Fruit fly (Drosophila melanogaster) whole organism, embryonic: Measurements from ENCODE around the gene CG45061.

Source experiments
- Abd-B ChIP-seq: fragments of 200-800 bp; sonication (Bioruptor generic); optimal IDR thresholded peaks from 2 replicates; lab custom pipeline; 2018; ENCODE audit warnings: missing biosample characterization, mild to moderate bottlenecking, missing genetic modification characterization, moderate library complexity
- Atf6 ChIP-seq: fragments of 200-800 bp; sonication (Bioruptor generic); IDR thresholded peaks from 2 replicates; pipeline ENCODE4 v1.3.6; 2022; ENCODE audit warnings: missing biosample characterization, missing genetic modification characterization
- BEAF-32 ChIP-seq: fragments of 200-800 bp; sonication (Bioruptor generic); optimal IDR thresholded peaks from 3 replicates; lab custom pipeline; 2017; ENCODE audit warnings: missing biosample characterization, missing genetic modification characterization, mild to moderate bottlenecking, moderate library complexity, missing genetic modification reagents
- C15 ChIP-seq: fragments of 200-800 bp; sonication (Bioruptor generic); IDR thresholded peaks from 3 replicates; pipeline ENCODE4 v1.3.6; 2022; ENCODE audit warnings: missing biosample characterization, missing genetic modification characterization
- CG10209 ChIP-seq: fragments of 200-800 bp; sonication (Bioruptor generic); optimal IDR thresholded peaks from 3 replicates; lab custom pipeline; 2017; ENCODE audit warnings: missing biosample characterization, mild to moderate bottlenecking, missing genetic modification characterization, missing genetic modification reagents
- CG10274 ChIP-seq: fragments of 200-800 bp; sonication (Bioruptor generic); optimal IDR thresholded peaks from 3 replicates; lab custom pipeline; 2017; ENCODE audit warnings: missing biosample characterization, mild to moderate bottlenecking, missing genetic modification characterization
- CG10979 ChIP-seq: fragments of 200-800 bp; sonication (Bioruptor generic); optimal IDR thresholded peaks from 2 replicates; lab custom pipeline; 2018; ENCODE audit warnings: missing biosample characterization, mild to moderate bottlenecking, missing genetic modification characterization, moderate library complexity
- CG11456 ChIP-seq: fragments of 200-800 bp; sonication (Bioruptor generic); IDR thresholded peaks from 3 replicates; pipeline ENCODE4 v1.3.6; 2022; ENCODE audit warnings: missing biosample characterization, missing genetic modification characterization
- CG12104 ChIP-seq: fragments of 200-800 bp; sonication (Bioruptor generic); optimal IDR thresholded peaks from 3 replicates; lab custom pipeline; 2016; ENCODE audit warnings: missing biosample characterization, missing genetic modification characterization
- CG1233 ChIP-seq: fragments of 200-800 bp; sonication (Bioruptor generic); optimal IDR thresholded peaks from 4 replicates; lab custom pipeline; 2018; ENCODE audit warnings: missing biosample characterization, mild to moderate bottlenecking, missing genetic modification characterization
- CG12659 ChIP-seq: fragments of 200-800 bp; sonication (Bioruptor generic); optimal IDR thresholded peaks from 3 replicates; lab custom pipeline; 2017; ENCODE audit warnings: mild to moderate bottlenecking, missing biosample characterization, missing genetic modification reagents, missing genetic modification characterization
- CG13287 ChIP-seq: fragments of 200-800 bp; sonication (Bioruptor generic); IDR thresholded peaks from 2 replicates; pipeline ENCODE4 v1.3.6; 2022; ENCODE audit warnings: missing biosample characterization, missing genetic modification characterization; ENCODE audit not compliant: partially characterized antibody
- CG15011 ChIP-seq: fragments of 200-800 bp; sonication (Bioruptor generic); optimal IDR thresholded peaks from 3 replicates; lab custom pipeline; 2018; ENCODE audit warnings: missing biosample characterization, mild to moderate bottlenecking, missing genetic modification characterization
- CG15601 ChIP-seq: fragments of 200-800 bp; sonication (Bioruptor generic); optimal IDR thresholded peaks from 3 replicates; lab custom pipeline; 2019; ENCODE audit warnings: missing biosample characterization, mild to moderate bottlenecking, missing genetic modification characterization, moderate library complexity
- CG1792 ChIP-seq: fragments of 200-800 bp; sonication (Bioruptor generic); optimal IDR thresholded peaks from 2 replicates; lab custom pipeline; 2016; ENCODE audit warnings: missing biosample characterization, missing genetic modification characterization
- CG2116 ChIP-seq: fragments of 200-800 bp; sonication (Bioruptor generic); optimal IDR thresholded peaks from 3 replicates; lab custom pipeline; 2018; ENCODE audit warnings: missing biosample characterization, mild to moderate bottlenecking, missing genetic modification characterization
- CG2678 ChIP-seq: fragments of 200-800 bp; sonication (Bioruptor generic); optimal IDR thresholded peaks from 3 replicates; lab custom pipeline; 2019; ENCODE audit warnings: missing biosample characterization, mild to moderate bottlenecking, missing genetic modification characterization, moderate library complexity
- CG33557 ChIP-seq: fragments of 200-800 bp; sonication (Bioruptor generic); optimal IDR thresholded peaks from 2 replicates; lab custom pipeline; 2019; ENCODE audit warnings: missing biosample characterization, mild to moderate bottlenecking, missing genetic modification characterization, moderate library complexity
- CG42726 ChIP-seq: fragments of 200-800 bp; sonication (Bioruptor generic); IDR thresholded peaks from 2 replicates; pipeline ENCODE4 v1.3.6; 2022; ENCODE audit warnings: missing biosample characterization, missing genetic modification characterization; ENCODE audit not compliant: partially characterized antibody
- CG4282 ChIP-seq: fragments of 200-800 bp; sonication (Bioruptor generic); optimal IDR thresholded peaks from 2 replicates; lab custom pipeline; 2016; ENCODE audit warnings: missing biosample characterization, missing genetic modification characterization
- CG5180 ChIP-seq: fragments of 200-800 bp; sonication (Bioruptor generic); optimal IDR thresholded peaks from 3 replicates; lab custom pipeline; 2017; ENCODE audit warnings: missing biosample characterization, missing genetic modification characterization, mild to moderate bottlenecking, moderate library complexity, missing genetic modification reagents
- CG6689 ChIP-seq: fragments of 200-800 bp; sonication (Bioruptor generic); IDR thresholded peaks from 2 replicates; pipeline ENCODE4 v1.3.6; 2022; ENCODE audit warnings: missing biosample characterization, missing genetic modification characterization
- CG7745 ChIP-seq: fragments of 200-800 bp; sonication (Bioruptor generic); optimal IDR thresholded peaks from 2 replicates; lab custom pipeline; 2018; ENCODE audit warnings: missing biosample characterization, mild to moderate bottlenecking, missing genetic modification characterization, moderate library complexity
- E2f2 ChIP-seq: fragments of 200-800 bp; sonication (Bioruptor generic); IDR thresholded peaks from 2 replicates; pipeline ENCODE4 v1.3.6; 2022; ENCODE audit warnings: missing biosample characterization, missing genetic modification characterization
- HHEX ChIP-seq: fragments of 200-800 bp; sonication (Bioruptor generic); optimal IDR thresholded peaks from 3 replicates; lab custom pipeline; 2017; ENCODE audit warnings: missing biosample characterization, mild to moderate bottlenecking, missing genetic modification characterization, missing genetic modification reagents
- HLH3B ChIP-seq: fragments of 200-800 bp; sonication (Bioruptor generic); IDR thresholded peaks from 2 replicates; pipeline ENCODE4 v1.3.6; 2022; ENCODE audit warnings: missing biosample characterization, missing genetic modification characterization
- HLH4C ChIP-seq: fragments of 200-800 bp; sonication (Bioruptor generic); IDR thresholded peaks from 3 replicates; pipeline ENCODE4 v1.3.6; 2022; ENCODE audit warnings: missing biosample characterization, missing genetic modification characterization; ENCODE audit not compliant: partially characterized antibody
- Hr3 ChIP-seq: fragments of 200-800 bp; sonication (Bioruptor generic); optimal IDR thresholded peaks from 3 replicates; lab custom pipeline; 2016; ENCODE audit warnings: missing biosample characterization, missing genetic modification characterization
- Ravus ChIP-seq: fragments of 200-800 bp; sonication (Bioruptor generic); IDR thresholded peaks from 2 replicates; pipeline ENCODE4 v1.3.6; 2022; ENCODE audit warnings: missing biosample characterization, missing genetic modification characterization
- Rfx ChIP-seq: fragments of 200-800 bp; sonication (Bioruptor generic); IDR thresholded peaks from 2 replicates; pipeline ENCODE4 v1.3.6; 2022; ENCODE audit warnings: missing biosample characterization, missing genetic modification characterization
- Sox102F ChIP-seq: fragments of 200-800 bp; sonication (Bioruptor generic); optimal IDR thresholded peaks from 2 replicates; lab custom pipeline; 2018; ENCODE audit warnings: missing biosample characterization, mild to moderate bottlenecking, missing genetic modification characterization, moderate library complexity
- Xrp1 ChIP-seq: fragments of 200-800 bp; sonication (Bioruptor generic); IDR thresholded peaks from 2 replicates; pipeline ENCODE4 v1.3.6; 2022; ENCODE audit warnings: missing biosample characterization, missing genetic modification characterization
- abd-A ChIP-seq: fragments of 200-800 bp; sonication (Bioruptor generic); optimal IDR thresholded peaks from 3 replicates; lab custom pipeline; 2019; ENCODE audit warnings: missing biosample characterization, mild to moderate bottlenecking, missing genetic modification characterization, moderate library complexity
- aop ChIP-seq: fragments of 200-800 bp; sonication (Bioruptor generic); IDR thresholded peaks from 2 replicates; pipeline ENCODE4 v1.3.6; 2022; ENCODE audit warnings: missing biosample characterization, missing genetic modification characterization
- bcd ChIP-seq: fragments of 200-800 bp; sonication (Bioruptor generic); optimal IDR thresholded peaks from 2 replicates; lab custom pipeline; 2017; ENCODE audit warnings: missing biosample characterization, mild to moderate bottlenecking, missing genetic modification characterization
- chinmo ChIP-seq: fragments of 200-800 bp; sonication (Bioruptor generic); IDR thresholded peaks from 4 replicates; pipeline ENCODE4 v1.3.6; 2022; ENCODE audit warnings: missing biosample characterization, missing genetic modification characterization; ENCODE audit not compliant: partially characterized antibody
- crol ChIP-seq: fragments of 200-800 bp; sonication (Bioruptor generic); IDR thresholded peaks from 2 replicates; pipeline ENCODE4 v1.3.6; 2022; ENCODE audit warnings: missing biosample characterization, missing genetic modification characterization
- disco-r ChIP-seq: fragments of 200-800 bp; sonication (Bioruptor generic); optimal IDR thresholded peaks from 2 replicates; lab custom pipeline; 2016; ENCODE audit warnings: missing biosample characterization, missing genetic modification characterization
- dysf ChIP-seq: fragments of 200-800 bp; sonication (Bioruptor generic); IDR thresholded peaks from 3 replicates; pipeline ENCODE4 v1.3.6; 2022; ENCODE audit warnings: missing biosample characterization, missing genetic modification characterization
- fd102C ChIP-seq: fragments of 200-800 bp; sonication (Bioruptor generic); optimal IDR thresholded peaks from 2 replicates; lab custom pipeline; 2018; ENCODE audit warnings: missing biosample characterization, mild to moderate bottlenecking, missing genetic modification characterization, moderate library complexity
- gcm2 ChIP-seq: fragments of 200-800 bp; sonication (Bioruptor generic); optimal IDR thresholded peaks from 2 replicates; lab custom pipeline; 2016; ENCODE audit warnings: missing biosample characterization, missing genetic modification characterization
- ham ChIP-seq: fragments of 200-800 bp; sonication (Bioruptor generic); IDR thresholded peaks from 2 replicates; pipeline ENCODE4 v1.3.6; 2022; ENCODE audit warnings: missing biosample characterization, missing genetic modification characterization
- inv ChIP-seq: fragments of 200-800 bp; sonication (Bioruptor generic); IDR thresholded peaks from 2 replicates; pipeline ENCODE4 v1.3.6; 2022; ENCODE audit warnings: missing biosample characterization, missing genetic modification characterization; ENCODE audit not compliant: partially characterized antibody
- lab ChIP-seq: fragments of 200-800 bp; sonication (Bioruptor generic); optimal IDR thresholded peaks from 3 replicates; lab custom pipeline; 2017; ENCODE audit warnings: missing biosample characterization, missing genetic modification characterization, mild to moderate bottlenecking, moderate library complexity, missing genetic modification reagents
- pb ChIP-seq: fragments of 200-800 bp; sonication (Bioruptor generic); optimal IDR thresholded peaks from 3 replicates; lab custom pipeline; 2016; ENCODE audit warnings: missing biosample characterization, missing genetic modification characterization
- pnt ChIP-seq: fragments of 200-800 bp; sonication (Bioruptor generic); optimal IDR thresholded peaks from 3 replicates; lab custom pipeline; 2016; ENCODE audit warnings: missing biosample characterization, missing genetic modification characterization
- row ChIP-seq: fragments of 200-800 bp; sonication (Bioruptor generic); IDR thresholded peaks from 3 replicates; pipeline ENCODE4 v1.3.6; 2022; ENCODE audit warnings: missing biosample characterization, missing genetic modification characterization
- slp2 ChIP-seq: fragments of 200-800 bp; sonication (Bioruptor generic); optimal IDR thresholded peaks from 2 replicates; lab custom pipeline; 2016; ENCODE audit warnings: missing biosample characterization, missing genetic modification characterization
- unc-4 ChIP-seq: fragments of 200-800 bp; sonication (Bioruptor generic); IDR thresholded peaks from 2 replicates; pipeline ENCODE4 v1.3.6; 2022; ENCODE audit warnings: missing biosample characterization, missing genetic modification characterization; ENCODE audit not compliant: partially characterized antibody
- unpg ChIP-seq: fragments of 200-800 bp; sonication (Bioruptor generic); optimal IDR thresholded peaks from 3 replicates; lab custom pipeline; 2018; ENCODE audit warnings: missing biosample characterization, mild to moderate bottlenecking, missing genetic modification characterization, moderate library complexity

Gene CG45061

dm6 chrX:9892834-9893233 lies 21.3 kb upstream of the CG45061 start (continued):
- TF ChIP-seq disco-r (GFP tag; lab: Kevin White, UChicago) (no peak), gcm2 (no peak), CG6689 (GFP tag; lab: Robert Waterston, UW) (peak; percentile 60), Rfx (peak; percentile 51; the same call in 1 of the 2 replicates), CG13287 (no peak), row (GFP tag; lab: Robert Waterston, UW) (peak; percentile 65), Atf6 (GFP tag; lab: Robert Waterston, UW) (no peak), CG10209 (GFP tag; lab: Kevin White, UChicago) (peak; percentile 30), dysf (GFP tag; lab: Robert Waterston, UW) (peak; percentile 61; the same call in 2 of the 3 replicates), CG33557 (GFP tag; lab: Kevin White, UChicago) (no peak), CG2678 (peak; percentile 32), CG5180 (GFP tag; lab: Kevin White, UChicago) (no peak), pb (GFP tag; lab: Kevin White, UChicago) (no peak), CG7745 (tag; lab: Kevin White, UChicago) (no peak), chinmo (GFP tag; lab: Robert Waterston, UW) (no peak), Hr3 (no peak), ham (GFP tag; lab: Robert Waterston, UW) (no peak), CG42726 (no peak), CG1792 (GFP tag; lab: Kevin White, UChicago) (no peak), unc-4 (no peak), CG11456 (0 out of 3 replicates have a peak, but pooled peaks have one; percentile 54), inv (GFP tag; lab: Robert Waterston, UW) (no peak), CG12104 (GFP tag; lab: Kevin White, UChicago) (no peak), HLH4C (no peak), pnt (GFP tag; lab: Kevin White, UChicago) (peak; percentile 26), HHEX (GFP tag; lab: Kevin White, UChicago) (peak; percentile 13), CG2116 (GFP tag; lab: Kevin White, UChicago) (no peak), CG1233 (GFP tag; lab: Kevin White, UChicago) (no peak), unpg (GFP tag; lab: Kevin White, UChicago) (peak; percentile 34), Abd-B (GFP tag; lab: Kevin White, UChicago) (peak; percentile 19), CG4282 (GFP tag; lab: Kevin White, UChicago) (no peak), CG10979 (tag; lab: Kevin White, UChicago) (no peak), Ravus (GFP tag; lab: Robert Waterston, UW) (no peak), bcd (no peak), HLH3B (peak; percentile 42; the same call in 1 of the 2 replicates), BEAF-32 (GFP tag; lab: Kevin White, UChicago) (no peak), Xrp1 (no peak; the same call in 1 of the 2 replicates), CG10274 (no peak), fd102C (no peak), CG15601 (tag; lab: Kevin White, UChicago) (no peak), CG15011 (GFP tag; lab: Kevin White, UChicago) (no peak), C15 (GFP tag; lab: Robert Waterston, UW) (no peak), Sox102F (GFP tag; lab: Kevin White, UChicago) (peak; percentile 52), E2f2 (GFP tag; lab: Robert Waterston, UW) (0 out of 2 replicates have a peak, but pooled peaks have one; percentile 20), CG12659 (GFP tag; lab: Kevin White, UChicago) (no peak), slp2 (GFP tag; lab: Kevin White, UChicago) (no peak), abd-A (no peak), lab (peak; percentile 50), aop (GFP tag; lab: Robert Waterston, UW) (no peak), crol (no peak)
